Fruit fly (Drosophila melanogaster) whole organism, adult: ENCODE results near the gene Zpr1.

ENCODE experiments used
- CG11617 ChIP-seq: fragments of 200-800 bp; sonication (Bioruptor generic); optimal IDR thresholded peaks from 2 replicates; lab custom pipeline; 2017; ENCODE audit warnings: mild to moderate bottlenecking, missing biosample characterization, missing genetic modification reagents, missing genetic modification characterization
- CG12768 ChIP-seq: fragments of 200-800 bp; sonication (Bioruptor generic); optimal IDR thresholded peaks from 2 replicates; lab custom pipeline; 2017; ENCODE audit warnings: missing biosample characterization, missing genetic modification characterization, mild to moderate bottlenecking, moderate library complexity, missing genetic modification reagents
- CG14711 ChIP-seq: fragments of 200-800 bp; sonication (Bioruptor generic); optimal IDR thresholded peaks from 2 replicates; lab custom pipeline; 2018; ENCODE audit warnings: missing biosample characterization, mild to moderate bottlenecking, missing genetic modification characterization, moderate library complexity
- CG33017 ChIP-seq: fragments of 200-800 bp; sonication (Bioruptor generic); optimal IDR thresholded peaks from 2 replicates; lab custom pipeline; 2018; ENCODE audit warnings: missing biosample characterization, mild to moderate bottlenecking, missing genetic modification characterization, moderate library complexity
- CG7101 ChIP-seq: fragments of 200-800 bp; sonication (Bioruptor generic); optimal IDR thresholded peaks from 2 replicates; lab custom pipeline; 2018; ENCODE audit warnings: missing biosample characterization, mild to moderate bottlenecking, missing genetic modification characterization, moderate library complexity
- Crg-1 ChIP-seq: fragments of 200-800 bp; sonication (Bioruptor generic); optimal IDR thresholded peaks from 2 replicates; lab custom pipeline; 2016; ENCODE audit warnings: missing biosample characterization, missing genetic modification characterization
- Mnt ChIP-seq: fragments of 200-800 bp; sonication (Bioruptor generic); optimal IDR thresholded peaks from 2 replicates; lab custom pipeline; 2016; ENCODE audit warnings: missing biosample characterization, mild to moderate bottlenecking, missing genetic modification characterization
- bab1 ChIP-seq: fragments of 200-800 bp; sonication (Bioruptor generic); optimal IDR thresholded peaks from 3 replicates; lab custom pipeline; 2019; ENCODE audit warnings: missing biosample characterization, mild to moderate bottlenecking, missing genetic modification characterization, moderate library complexity
- cic ChIP-seq: fragments of 200-800 bp; sonication (Bioruptor generic); optimal IDR thresholded peaks from 2 replicates; lab custom pipeline; 2017; ENCODE audit warnings: missing biosample characterization, mild to moderate bottlenecking, missing genetic modification characterization, moderate library complexity
- cnc ChIP-seq, 2 experiments: fragments of >200 bp; optimal IDR thresholded peaks; 2 replicates each; lab custom pipeline; 2017
- ovo ChIP-seq: fragments of 200-800 bp; sonication (Bioruptor generic); optimal IDR thresholded peaks from 2 replicates; lab custom pipeline; 2016; ENCODE audit warnings: missing biosample characterization, missing genetic modification characterization
- toe ChIP-seq: fragments of 200-800 bp; sonication (Bioruptor generic); optimal IDR thresholded peaks from 2 replicates; lab custom pipeline; 2016; ENCODE audit warnings: missing biosample characterization, missing genetic modification characterization

DNA sequence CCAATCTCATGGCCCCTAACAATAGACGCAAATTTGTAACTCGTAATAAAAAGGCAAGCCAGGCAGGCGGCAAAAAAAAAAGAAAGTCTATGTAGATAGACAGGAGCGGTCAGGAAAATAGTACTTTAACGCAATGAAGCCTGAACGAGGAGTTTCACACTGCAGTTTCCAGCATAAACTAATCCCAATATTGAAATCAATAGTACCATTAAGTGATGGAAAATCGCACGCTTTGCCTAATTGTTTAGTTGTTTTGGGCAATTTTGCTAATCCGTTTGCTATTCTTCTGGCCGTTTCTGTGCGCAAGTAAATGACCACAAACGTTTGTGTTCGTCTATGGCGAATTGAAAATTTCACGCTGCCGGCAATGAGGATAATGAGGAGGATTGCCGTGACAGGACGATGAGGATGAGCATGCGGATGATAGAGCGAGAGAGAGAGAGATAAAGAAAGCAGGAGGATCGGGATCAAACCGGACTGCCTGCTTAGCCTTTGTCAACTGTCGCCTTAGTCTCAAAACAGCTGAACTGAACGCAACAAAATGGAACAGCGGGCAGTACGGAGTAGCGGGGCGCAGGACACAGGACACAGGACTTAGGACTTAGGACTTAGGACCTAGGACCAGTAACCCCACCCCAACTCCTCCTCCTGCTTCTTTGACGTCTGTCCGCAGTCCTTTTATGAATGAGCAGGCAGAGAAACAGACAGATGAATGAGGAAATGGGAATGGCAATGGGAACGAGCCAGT lies 34.5 kb downstream of the Zpr1 start:
- no peak for TF ChIP-seq CG7101 (tag; lab: Kevin White, UChicago)
- no peak for TF ChIP-seq CG12768
- TF ChIP-seq ovo (GFP tag; lab: Kevin White, UChicago), result no peak
- no peak for TF ChIP-seq CG11617 (GFP tag; lab: Kevin White, UChicago)
- TF ChIP-seq cic (GFP tag; lab: Kevin White, UChicago), result no peak
- TF ChIP-seq CG14711 (tag; lab: Kevin White, UChicago), result no peak
- no peak for TF ChIP-seq Mnt (GFP tag; lab: Kevin White, UChicago)
- TF ChIP-seq cnc (optimal IDR thresholded peaks at IDR 0.05; lab: Kevin White, UChicago), result no peak
- TF ChIP-seq bab1 (GFP tag; lab: Kevin White, UChicago), result no peak
- TF ChIP-seq toe (GFP tag; lab: Kevin White, UChicago), result no peak
- TF ChIP-seq Crg-1, result no peak
- TF ChIP-seq CG33017 (tag; lab: Kevin White, UChicago), result no peak
